Fruit fly (Drosophila melanogaster) ovary, adult (tissue): Measurements from ENCODE around the gene CG33325.

ENCODE experiments used
- CG17801 ChIP-seq: fragments of 200-800 bp; optimal IDR thresholded peaks from 2 replicates; lab custom pipeline; 2019; ENCODE audit warnings: missing biosample characterization, mild to moderate bottlenecking, missing genetic modification characterization, moderate library complexity; ENCODE audit not compliant: partially characterized antibody

The CG33325 gene

DNA sequence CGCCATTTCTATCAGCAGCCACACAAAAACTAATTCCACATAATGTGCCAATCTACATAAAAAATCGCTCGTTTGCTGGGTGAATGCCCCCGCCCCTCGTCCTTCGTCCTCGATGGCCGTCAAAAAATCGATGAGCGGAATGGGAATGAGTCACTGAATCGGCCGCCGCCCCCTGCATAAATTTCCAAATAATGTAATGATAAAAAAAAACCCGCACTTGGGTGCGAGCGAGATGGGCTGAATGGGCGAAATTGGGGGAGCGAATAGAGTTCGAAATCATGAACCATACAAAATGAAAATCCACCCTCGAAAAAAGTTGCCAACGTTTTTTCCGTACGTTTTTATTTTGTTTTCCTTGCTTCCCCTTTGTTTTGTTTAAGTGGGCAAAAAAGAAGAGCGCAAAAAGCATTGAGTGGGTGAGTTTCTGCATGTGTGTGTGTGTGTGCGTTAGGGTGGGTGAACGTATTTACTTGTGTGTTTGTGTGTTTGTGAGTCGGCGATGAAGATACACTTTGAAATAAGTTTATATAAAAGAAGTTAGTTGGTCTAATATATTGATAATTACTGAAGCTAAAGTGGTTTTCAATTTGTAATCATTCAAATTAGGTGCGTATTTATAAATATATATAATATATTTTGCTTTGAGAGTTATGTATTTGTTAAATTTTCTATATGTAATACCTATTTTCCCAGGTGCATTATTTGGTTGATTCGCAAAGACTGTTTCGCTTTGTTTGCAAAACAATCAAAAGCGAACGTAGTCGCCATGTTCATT lies 25.7 kb upstream of the CG33325 start:
- TF ChIP-seq CG17801 = no peak

- no peak for TF ChIP-seq CG17801
These were observed 24.8 kb upstream of the CG33325 start for dm6 chr3R:8704669-8705068.

- no peak for TF ChIP-seq CG17801
These were observed 21.4 kb upstream of the CG33325 start for dm6 chr3R:8701197-8701596.

dm6 chr3R:8700660-8701059 lies 20.8 kb upstream of the CG33325 start:
- TF ChIP-seq CG17801 = no peak

DNA sequence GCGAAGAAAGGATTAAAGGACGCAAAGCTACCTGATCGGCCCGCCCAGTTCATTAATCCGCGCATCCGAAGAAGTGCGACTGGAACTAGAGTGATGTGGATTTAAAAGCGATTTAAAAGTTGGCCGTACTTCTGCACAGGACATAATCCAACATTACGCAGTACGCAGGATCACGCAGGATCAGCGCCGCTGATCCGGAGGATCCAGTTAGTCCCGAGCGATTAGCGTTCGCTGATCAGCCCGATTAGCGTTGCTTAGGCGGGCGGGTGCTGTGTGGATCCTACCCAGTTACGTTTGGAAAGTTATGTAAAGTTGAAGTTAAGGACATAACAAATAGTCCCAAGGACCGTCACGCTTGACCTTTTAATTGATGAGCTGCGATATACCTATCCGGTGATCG lies 19.4 kb upstream of the CG33325 start:
- no peak for TF ChIP-seq CG17801

- TF ChIP-seq CG17801 = no peak
These were observed 18.0 kb upstream of the CG33325 start, which contains the start of gene hb for dm6 chr3R:8697772-8698259. TSS of gene hb (minus strand) at chr3R:8697822.

- TF ChIP-seq CG17801 = no peak
These were observed 14.4 kb upstream of the CG33325 start for dm6 chr3R:8694110-8694826.

dm6 chr3R:8686446-8686845 lies 6.6 kb upstream of the CG33325 start:
- no peak for TF ChIP-seq CG17801

- TF ChIP-seq CG17801 = no peak
These were observed 4.7 kb upstream of the CG33325 start, which contains the start of gene CG44227 for dm6 chr3R:8684328-8685177. TSS of gene CG44227 (minus strand) at chr3R:8685176.

DNA sequence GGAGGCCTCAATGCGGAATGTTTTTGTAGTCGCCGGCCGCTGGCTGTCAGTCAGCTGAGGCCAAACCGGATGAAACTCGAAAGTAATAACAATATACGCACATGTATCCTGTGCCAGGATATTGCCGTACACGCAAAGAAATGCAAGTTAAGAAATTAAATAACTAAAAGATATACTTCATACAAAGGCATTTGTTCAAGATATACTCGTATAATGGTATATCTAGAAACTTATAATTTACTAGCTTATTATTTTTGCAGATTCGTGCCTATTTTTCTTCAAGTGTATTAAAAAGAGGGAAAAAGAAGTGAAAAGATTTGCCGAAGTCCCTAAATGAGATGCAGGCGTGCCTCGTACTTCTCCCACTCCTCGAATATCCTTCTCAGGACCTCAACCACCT lies 3.4 kb upstream of the CG33325 start:
- no peak for TF ChIP-seq CG17801

dm6 chr3R:8680611-8681010 lies 777 bp upstream of the CG33325 start:
- TF ChIP-seq CG17801 = no peak

DNA sequence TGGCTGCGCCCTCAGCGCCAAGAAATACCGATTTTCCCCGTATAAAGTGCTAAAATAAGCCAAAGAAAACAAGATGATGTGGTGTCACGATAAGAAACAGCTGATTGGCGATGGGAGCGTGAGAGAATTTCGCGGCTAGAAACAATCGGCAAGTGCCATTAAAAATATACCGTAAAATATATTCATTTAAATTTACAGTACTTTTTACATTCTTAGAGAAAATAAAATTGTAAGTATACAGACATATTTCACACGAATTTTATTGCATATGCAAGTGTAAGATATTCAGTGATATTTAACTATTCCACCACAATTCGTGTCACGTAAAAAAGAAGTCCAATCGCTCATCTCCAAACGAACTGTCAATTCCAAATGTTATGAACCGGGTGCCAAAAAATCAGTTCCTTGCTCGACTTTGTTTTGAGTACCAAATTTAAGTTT lies 3.3 kb downstream of the CG33325 start, which contains the start of the genes Unc50, CG11755 and CG8043:
Gene Unc50 (minus strand): TSS at position 54 of the 441 bp plus-strand sequence.
Gene CG11755 (plus strand): TSS at position 356 of the 441 bp plus-strand sequence.
Gene CG8043 (plus strand): TSS at position 356 of the 441 bp plus-strand sequence.
- peak; percentile 88 for TF ChIP-seq CG17801

- peak; percentile 78 for TF ChIP-seq CG17801
These were observed 6.0 kb downstream of the CG33325 start, which contains the start of gene mRpL19 for dm6 chr3R:8673803-8674234. TSS of gene mRpL19 (plus strand) at chr3R:8674109.

DNA sequence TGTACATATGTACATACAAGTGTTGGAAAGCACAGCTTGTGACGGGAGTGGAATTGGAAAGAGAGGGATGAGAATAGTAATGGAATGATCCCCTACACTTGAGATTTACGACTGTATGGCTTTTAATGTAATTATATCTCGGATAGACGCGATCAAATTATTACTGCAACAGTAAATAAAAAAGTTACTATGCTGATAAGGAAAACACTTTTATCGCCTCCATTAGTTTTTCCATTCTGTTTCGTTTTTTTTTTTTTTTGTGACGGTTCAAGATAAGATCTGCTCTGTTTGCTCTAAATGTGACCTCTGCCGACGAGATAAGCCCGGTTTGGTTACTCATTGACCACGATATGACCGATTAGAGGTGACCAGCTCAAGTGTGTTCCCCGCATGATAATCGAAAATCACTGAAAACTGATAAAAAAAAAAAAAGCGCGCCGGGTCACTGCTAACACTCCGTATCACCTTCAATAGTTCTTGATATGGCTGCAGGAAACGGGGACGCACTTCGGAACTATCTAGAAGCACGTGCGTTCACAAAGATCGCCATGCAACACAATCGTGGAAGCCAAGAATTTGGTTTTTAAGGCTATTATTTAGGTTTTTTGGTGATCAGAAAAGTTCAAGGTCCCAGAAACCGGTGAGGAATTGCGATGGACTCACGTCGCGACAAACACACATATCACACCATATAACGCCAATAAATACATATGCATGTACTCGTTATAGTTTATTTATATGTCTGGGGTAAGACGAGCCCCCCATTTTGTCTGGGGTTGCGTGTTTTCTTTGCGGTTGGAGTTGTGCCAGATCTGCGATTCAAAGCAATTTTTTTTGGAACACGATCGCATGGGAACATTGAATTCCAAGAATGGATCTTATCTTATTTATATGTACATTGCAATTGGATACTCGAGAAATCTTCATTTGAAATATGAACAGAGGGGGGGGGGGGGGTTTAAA lies 9.0 kb downstream of the CG33325 start, which contains the start of gene p:
Gene p (minus strand): TSS at position 156 of the 963 bp plus-strand sequence.
- TF ChIP-seq CG17801 = peak; percentile 62
